Fruit fly (Drosophila melanogaster) whole organism, embryonic: Measurements from ENCODE around the gene AstC.

Source experiments
- Abd-B ChIP-seq: fragments of 200-800 bp; sonication (Bioruptor generic); optimal IDR thresholded peaks from 2 replicates; lab custom pipeline; 2018; ENCODE audit warnings: missing biosample characterization, mild to moderate bottlenecking, missing genetic modification characterization, moderate library complexity
- Asciz ChIP-seq: fragments of 200-800 bp; sonication (Bioruptor generic); optimal IDR thresholded peaks from 2 replicates; lab custom pipeline; 2017; ENCODE audit warnings: missing biosample characterization, mild to moderate bottlenecking, missing genetic modification characterization, missing genetic modification reagents
- CG10267 ChIP-seq: fragments of 200-800 bp; sonication (Bioruptor generic); optimal IDR thresholded peaks from 2 replicates; lab custom pipeline; 2018; ENCODE audit warnings: missing biosample characterization, mild to moderate bottlenecking, missing genetic modification characterization, moderate library complexity
- CG14050 ChIP-seq: fragments of 200-800 bp; sonication (Bioruptor generic); IDR thresholded peaks from 3 replicates; pipeline ENCODE4 v1.3.6; 2022; ENCODE audit warnings: missing biosample characterization, missing genetic modification characterization
- CG15601 ChIP-seq: fragments of 200-800 bp; sonication (Bioruptor generic); optimal IDR thresholded peaks from 3 replicates; lab custom pipeline; 2019; ENCODE audit warnings: missing biosample characterization, mild to moderate bottlenecking, missing genetic modification characterization, moderate library complexity
- CG17359 ChIP-seq: fragments of 200-800 bp; sonication (Bioruptor generic); optimal IDR thresholded peaks from 3 replicates; lab custom pipeline; 2018; ENCODE audit warnings: missing biosample characterization, mild to moderate bottlenecking, missing genetic modification characterization, moderate library complexity
- CG1832 ChIP-seq: fragments of 200-800 bp; sonication (Bioruptor generic); optimal IDR thresholded peaks from 2 replicates; lab custom pipeline; 2017; ENCODE audit warnings: missing biosample characterization, mild to moderate bottlenecking, missing genetic modification characterization, inconsistent platforms
- CG2120 ChIP-seq: fragments of 200-800 bp; sonication (Bioruptor generic); optimal IDR thresholded peaks from 3 replicates; lab custom pipeline; 2016; ENCODE audit warnings: missing biosample characterization, missing genetic modification characterization
- CG2202 ChIP-seq: fragments of 200-800 bp; sonication (Bioruptor generic); optimal IDR thresholded peaks from 2 replicates; lab custom pipeline; 2018; ENCODE audit warnings: missing biosample characterization, mild to moderate bottlenecking, missing genetic modification characterization
- CG32532 ChIP-seq: fragments of 200-800 bp; sonication (Bioruptor generic); IDR thresholded peaks from 2 replicates; pipeline ENCODE4 v1.3.6; 2022; ENCODE audit warnings: missing biosample characterization, missing genetic modification characterization
- CG3407 ChIP-seq: fragments of 200-800 bp; sonication (Bioruptor generic); optimal IDR thresholded peaks from 2 replicates; lab custom pipeline; 2018; ENCODE audit warnings: missing biosample characterization, mild to moderate bottlenecking, missing genetic modification characterization
- CG4328 ChIP-seq: fragments of 200-800 bp; sonication (Bioruptor generic); optimal IDR thresholded peaks from 3 replicates; lab custom pipeline; 2017; ENCODE audit warnings: missing biosample characterization, missing genetic modification reagents, missing genetic modification characterization
- CG6175 ChIP-seq: fragments of 200-800 bp; sonication (Bioruptor generic); IDR thresholded peaks from 3 replicates; pipeline ENCODE4 v1.3.6; 2022; ENCODE audit warnings: missing biosample characterization, missing genetic modification characterization
- CG7357 ChIP-seq: fragments of 200-800 bp; sonication (Bioruptor generic); IDR thresholded peaks from 3 replicates; pipeline ENCODE4 v1.3.6; 2022; ENCODE audit warnings: missing biosample characterization, missing genetic modification characterization
- CG7745 ChIP-seq: fragments of 200-800 bp; sonication (Bioruptor generic); optimal IDR thresholded peaks from 2 replicates; lab custom pipeline; 2018; ENCODE audit warnings: missing biosample characterization, mild to moderate bottlenecking, missing genetic modification characterization, moderate library complexity
- CG7987 ChIP-seq: fragments of 200-800 bp; sonication (Bioruptor generic); optimal IDR thresholded peaks from 2 replicates; lab custom pipeline; 2018; ENCODE audit warnings: missing biosample characterization, mild to moderate bottlenecking, missing genetic modification characterization, moderate library complexity
- CG8089 ChIP-seq: fragments of 200-800 bp; sonication (Bioruptor generic); optimal IDR thresholded peaks from 3 replicates; lab custom pipeline; 2016; ENCODE audit warnings: missing biosample characterization, missing genetic modification characterization
- CG9215 ChIP-seq: fragments of 200-800 bp; sonication (Bioruptor generic); IDR thresholded peaks from 2 replicates; pipeline ENCODE4 v1.3.6; 2022; ENCODE audit warnings: missing biosample characterization, missing genetic modification characterization
- Doc3 ChIP-seq: fragments of 200-800 bp; sonication (Bioruptor generic); IDR thresholded peaks from 3 replicates; pipeline ENCODE4 v1.3.6; 2022; ENCODE audit warnings: missing biosample characterization, missing genetic modification characterization; ENCODE audit not compliant: partially characterized antibody
- Dref ChIP-seq: fragments of 200-800 bp; sonication (Bioruptor generic); IDR thresholded peaks from 2 replicates; pipeline ENCODE4 v1.3.6; 2022; ENCODE audit warnings: missing biosample characterization, missing genetic modification characterization
- Fer1 ChIP-seq: fragments of 200-800 bp; sonication (Bioruptor generic); optimal IDR thresholded peaks from 2 replicates; lab custom pipeline; 2017; ENCODE audit warnings: missing biosample characterization, mild to moderate bottlenecking, missing genetic modification characterization
- Gsc ChIP-seq: fragments of 200-800 bp; sonication (Bioruptor generic); IDR thresholded peaks from 2 replicates; pipeline ENCODE4 v1.3.6; 2022; ENCODE audit warnings: missing biosample characterization, missing genetic modification characterization
- Hmr ChIP-seq: fragments of 200-800 bp; sonication (Bioruptor generic); optimal IDR thresholded peaks from 3 replicates; lab custom pipeline; 2017; ENCODE audit warnings: mild to moderate bottlenecking, missing biosample characterization, missing genetic modification reagents, missing genetic modification characterization
- Hr78 ChIP-seq, 2 experiments: fragments of 200-800 bp in 1 of 2; fragments of >200 bp in 1 of 2; sonication (Bioruptor generic) in 1 of 2; optimal IDR thresholded peaks; 2 replicates each; lab custom pipeline; 2017 to 2019; ENCODE audit warnings: missing biosample characterization in 2 of 2, missing genetic modification characterization in 2 of 2, mild to moderate bottlenecking in 1 of 2, moderate library complexity in 1 of 2
- MESR4 ChIP-seq: fragments of 200-800 bp; sonication (Bioruptor generic); optimal IDR thresholded peaks from 2 replicates; lab custom pipeline; 2018; ENCODE audit warnings: missing biosample characterization, mild to moderate bottlenecking, missing genetic modification characterization, moderate library complexity
- NC2α ChIP-seq: fragments of 200-800 bp; sonication (Bioruptor generic); optimal IDR thresholded peaks from 2 replicates; lab custom pipeline; 2016; ENCODE audit warnings: missing biosample characterization, missing genetic modification characterization
- NfI ChIP-seq: fragments of 200-800 bp; sonication (Bioruptor generic); optimal IDR thresholded peaks from 3 replicates; lab custom pipeline; 2018; ENCODE audit warnings: missing biosample characterization, mild to moderate bottlenecking, missing genetic modification characterization, moderate library complexity
- Oaz ChIP-seq: fragments of 200-800 bp; sonication (Bioruptor generic); IDR thresholded peaks from 2 replicates; pipeline ENCODE4 v1.3.6; 2022; ENCODE audit warnings: missing biosample characterization, missing genetic modification characterization
- Opbp ChIP-seq: fragments of 200-800 bp; sonication (Bioruptor generic); IDR thresholded peaks from 3 replicates; pipeline ENCODE4 v1.3.6; 2022; ENCODE audit warnings: missing biosample characterization, missing genetic modification characterization; ENCODE audit not compliant: partially characterized antibody
- Pdp1 ChIP-seq, 2 experiments: fragments of 200-800 bp; sonication (Bioruptor generic); optimal IDR thresholded peaks; 3 replicates each; lab custom pipeline; 2016; ENCODE audit warnings: missing biosample characterization in 2 of 2, missing genetic modification characterization in 2 of 2, mild to moderate bottlenecking in 1 of 2, moderate library complexity in 1 of 2
- Ptx1 ChIP-seq: fragments of 200-800 bp; sonication (Bioruptor generic); IDR thresholded peaks from 2 replicates; pipeline ENCODE4 v1.3.6; 2022; ENCODE audit warnings: missing biosample characterization, missing genetic modification characterization
- Rfx ChIP-seq: fragments of 200-800 bp; sonication (Bioruptor generic); IDR thresholded peaks from 2 replicates; pipeline ENCODE4 v1.3.6; 2022; ENCODE audit warnings: missing biosample characterization, missing genetic modification characterization
- Side ChIP-seq: fragments of 200-800 bp; sonication (Bioruptor generic); optimal IDR thresholded peaks from 2 replicates; lab custom pipeline; 2016; ENCODE audit warnings: missing biosample characterization, missing genetic modification characterization
- YL-1 ChIP-seq: fragments of 200-800 bp; sonication (Bioruptor generic); optimal IDR thresholded peaks from 3 replicates; lab custom pipeline; 2017; ENCODE audit warnings: missing biosample characterization, mild to moderate bottlenecking, missing genetic modification characterization
- ac ChIP-seq: fragments of 200-800 bp; sonication (Bioruptor generic); optimal IDR thresholded peaks from 3 replicates; lab custom pipeline; 2017; ENCODE audit warnings: missing biosample characterization, mild to moderate bottlenecking, missing genetic modification characterization
- al ChIP-seq: fragments of 200-800 bp; sonication (Bioruptor generic); IDR thresholded peaks from 2 replicates; pipeline ENCODE4 v1.3.6; 2022; ENCODE audit warnings: missing biosample characterization, missing genetic modification characterization
- dmrt11E ChIP-seq: fragments of 200-800 bp; sonication (Bioruptor generic); optimal IDR thresholded peaks from 3 replicates; lab custom pipeline; 2018; ENCODE audit warnings: missing biosample characterization, mild to moderate bottlenecking, missing genetic modification characterization, moderate library complexity
- gcm2 ChIP-seq: fragments of 200-800 bp; sonication (Bioruptor generic); optimal IDR thresholded peaks from 2 replicates; lab custom pipeline; 2016; ENCODE audit warnings: missing biosample characterization, missing genetic modification characterization
- gsb ChIP-seq: fragments of 200-800 bp; sonication (Bioruptor generic); IDR thresholded peaks from 2 replicates; pipeline ENCODE4 v1.3.6; 2022; ENCODE audit warnings: missing biosample characterization, missing genetic modification characterization
- gt ChIP-seq: fragments of 200-800 bp; sonication (Bioruptor generic); IDR thresholded peaks from 2 replicates; pipeline ENCODE4 v1.3.6; 2022; ENCODE audit warnings: missing biosample characterization, missing genetic modification characterization
- insv ChIP-seq, 2 experiments: fragments of 200-800 bp; sonication (Bioruptor generic); optimal IDR thresholded peaks; 3 replicates each; lab custom pipeline; 2016 to 2018; ENCODE audit warnings: missing biosample characterization in 2 of 2, missing genetic modification characterization in 2 of 2
- kah ChIP-seq: fragments of 200-800 bp; sonication (Bioruptor generic); optimal IDR thresholded peaks from 2 replicates; lab custom pipeline; 2018; ENCODE audit warnings: missing biosample characterization, mild to moderate bottlenecking, missing genetic modification characterization
- nmo ChIP-seq: fragments of 200-800 bp; sonication (Bioruptor generic); optimal IDR thresholded peaks from 2 replicates; lab custom pipeline; 2018; ENCODE audit warnings: missing biosample characterization, mild to moderate bottlenecking, missing genetic modification characterization, moderate library complexity
- oc ChIP-seq: fragments of 200-800 bp; sonication (Bioruptor generic); optimal IDR thresholded peaks from 2 replicates; lab custom pipeline; 2018; ENCODE audit warnings: missing biosample characterization, mild to moderate bottlenecking, missing genetic modification characterization, moderate library complexity
- onecut ChIP-seq: fragments of 200-800 bp; sonication (Bioruptor generic); IDR thresholded peaks from 2 replicates; pipeline ENCODE4 v1.3.6; 2022; ENCODE audit warnings: missing biosample characterization, missing genetic modification characterization
- sima ChIP-seq: fragments of 200-800 bp; sonication (Bioruptor generic); optimal IDR thresholded peaks from 2 replicates; lab custom pipeline; 2016; ENCODE audit warnings: missing biosample characterization, missing genetic modification characterization
- tio ChIP-seq: fragments of 200-800 bp; sonication (Bioruptor generic); optimal IDR thresholded peaks from 2 replicates; lab custom pipeline; 2017; ENCODE audit warnings: missing biosample characterization, missing genetic modification characterization, inconsistent platforms
- tna ChIP-seq: fragments of 200-800 bp; sonication (Bioruptor generic); IDR thresholded peaks from 2 replicates; pipeline ENCODE4 v1.3.6; 2022; ENCODE audit warnings: missing biosample characterization, missing genetic modification characterization; ENCODE audit not compliant: partially characterized antibody
- twi ChIP-seq: fragments of 200-800 bp; optimal IDR thresholded peaks from 2 replicates; lab custom pipeline; 2019; ENCODE audit warnings: missing biosample characterization, mild to moderate bottlenecking, missing genetic modification characterization, moderate library complexity
- wor ChIP-seq: fragments of 200-800 bp; sonication (Bioruptor generic); IDR thresholded peaks from 2 replicates; pipeline ENCODE4 v1.3.6; 2022; ENCODE audit warnings: missing biosample characterization, missing genetic modification characterization
- yki ChIP-seq: fragments of >200 bp; optimal IDR thresholded peaks from 3 replicates; lab custom pipeline; 2018

Gene AstC

DNA sequence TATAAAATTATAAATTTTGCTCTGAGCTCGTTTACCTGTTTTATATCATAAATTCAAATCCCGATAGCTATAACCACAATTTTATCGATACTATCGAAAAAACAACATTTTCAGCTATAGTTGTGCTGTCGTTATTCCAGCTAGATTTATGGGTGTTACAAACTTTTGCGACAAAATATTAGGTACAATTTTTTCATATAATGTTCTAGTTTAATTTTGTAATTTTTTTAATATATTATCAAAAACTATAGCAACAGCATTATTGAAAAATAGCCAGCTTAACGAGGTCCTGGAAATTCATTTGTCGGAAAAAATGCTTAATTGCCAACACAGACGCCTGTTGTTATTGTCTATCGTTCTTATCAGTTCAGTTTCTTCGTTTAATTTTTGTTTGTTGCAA lies 9.9 kb upstream of the AstC start, which contains the start of gene Wdr59 (continued):
- TF ChIP-seq MESR4 (GFP tag; lab: Kevin White, UChicago) (no peak), gcm2 (no peak), oc (tag; lab: Kevin White, UChicago) (no peak), CG9215 (GFP tag; lab: Robert Waterston, UW) (no peak), CG7987 (GFP tag; lab: Kevin White, UChicago) (no peak), wor (GFP tag; lab: Robert Waterston, UW) (no peak), Oaz (GFP tag; lab: Robert Waterston, UW) (no peak), CG14050 (GFP tag; lab: Robert Waterston, UW) (no peak), Fer1 (GFP tag; lab: Kevin White, UChicago) (no peak), kah (no peak), CG3407 (no peak), Abd-B (GFP tag; lab: Kevin White, UChicago) (peak; percentile 58), Rfx (peak; percentile 51; the same call in 1 of the 2 replicates), NC2α (GFP tag; lab: Kevin White, UChicago) (no peak), Pdp1 (GFP tag; optimal IDR thresholded peaks at IDR 0.05; lab: Kevin White, UChicago) (no peak), Dref (GFP tag; lab: Robert Waterston, UW) (peak; percentile 72), CG1832 (GFP tag; lab: Kevin White, UChicago) (no peak), CG2120 (GFP tag; lab: Kevin White, UChicago) (peak; percentile 62), dmrt11E (tag; lab: Kevin White, UChicago) (peak; percentile 49), CG10267 (peak; percentile 69), tna (GFP tag; lab: Robert Waterston, UW) (no peak), CG15601 (tag; lab: Kevin White, UChicago) (no peak), nmo (GFP tag; lab: Kevin White, UChicago) (peak; percentile 71), CG6175 (GFP tag; lab: Robert Waterston, UW) (no peak), gt (GFP tag; lab: Robert Waterston, UW) (no peak), CG7357 (GFP tag; lab: Robert Waterston, UW) (no peak), Opbp (GFP tag; lab: Robert Waterston, UW) (peak; percentile 25; the same call in 1 of the 3 replicates), YL-1 (GFP tag; lab: Kevin White, UChicago) (peak; percentile 25), yki (lab: Kevin White, UChicago) (no peak), Ptx1 (0 out of 2 replicates have a peak, but pooled peaks have one; percentile 20), tio (GFP tag; lab: Kevin White, UChicago) (no peak), CG4328 (no peak), CG17359 (tag; lab: Kevin White, UChicago) (no peak), insv (GFP tag; optimal IDR thresholded peaks at IDR 0.05; lab: Kevin White, UChicago) (no peak), ac (GFP tag; lab: Kevin White, UChicago) (no peak), Hr78 (GFP tag; optimal IDR thresholded peaks at IDR 0.05; lab: Kevin White, UChicago) (no peak), Gsc (GFP tag; lab: Robert Waterston, UW) (no peak), sima (GFP tag; lab: Kevin White, UChicago) (no peak), CG8089 (GFP tag; lab: Kevin White, UChicago) (no peak), Doc3 (GFP tag; lab: Robert Waterston, UW) (peak; percentile 76), al (GFP tag; lab: Robert Waterston, UW) (peak; percentile 26; the same call in 1 of the 2 replicates), Hmr (no peak), twi (no peak), CG32532 (GFP tag; lab: Robert Waterston, UW) (no peak), NfI (GFP tag; lab: Kevin White, UChicago) (no peak), Side (GFP tag; lab: Kevin White, UChicago) (no peak), CG2202 (no peak), onecut (no peak), Asciz (GFP tag; lab: Kevin White, UChicago) (no peak), CG7745 (tag; lab: Kevin White, UChicago) (no peak), gsb (GFP tag; lab: Robert Waterston, UW) (no peak)
